Worm (Caenorhabditis elegans) whole organism, young adult: ENCODE measurements around the gene M04G7.1.
A peak's percentile ranks its signal among the peaks of the same experiment; 100 is the strongest.

Experiments used
- C17E4.6 ChIP-seq: fragments of 200-800 bp; sonication (Bioruptor generic); IDR thresholded peaks from 2 replicates; pipeline ENCODE4 v1.3.6; 2022; ENCODE audit warnings: missing genetic modification reagents, missing genetic modification characterization, missing compliant biosample characterization
- D2030.7 ChIP-seq: fragments of 200-800 bp; sonication (Bioruptor generic); IDR thresholded peaks from 2 replicates; pipeline ENCODE4 v1.3.6; 2022; ENCODE audit warnings: missing genetic modification reagents, missing genetic modification characterization, missing compliant biosample characterization
- K11D2.4 ChIP-seq: fragments of 200-800 bp; sonication (Bioruptor generic); IDR thresholded peaks from 2 replicates; pipeline ENCODE4 v1.3.6; 2022; ENCODE audit warnings: missing genetic modification reagents, missing genetic modification characterization, missing compliant biosample characterization
- T07F8.4 ChIP-seq: sonication (generic microtip); optimal IDR thresholded peaks from 2 replicates; lab custom pipeline; 2016; ENCODE audit warnings: mild to moderate bottlenecking, missing genetic modification characterization, moderate library complexity, missing compliant biosample characterization
- Y53G8AR.9 ChIP-seq: fragments of 200-800 bp; sonication (Bioruptor generic); conservative IDR thresholded peaks from 2 replicates; pipeline ENCODE4 v1.3.6; 2022; ENCODE audit warnings: missing genetic modification reagents, missing genetic modification characterization, missing compliant biosample characterization
- Y56A3A.18 ChIP-seq: fragments of 200-800 bp; sonication (Bioruptor generic); IDR thresholded peaks from 2 replicates; pipeline ENCODE4 v1.3.6; 2022; ENCODE audit warnings: missing genetic modification reagents, missing genetic modification characterization, missing compliant biosample characterization
- Y79H2A.3 ChIP-seq: fragments of 200-800 bp; sonication (Bioruptor generic); conservative IDR thresholded peaks from 2 replicates; pipeline ENCODE4 v1.3.6; 2022; ENCODE audit warnings: missing genetic modification reagents, missing genetic modification characterization, missing compliant biosample characterization
- athp-1 ChIP-seq: sonication (generic microtip); optimal IDR thresholded peaks from 2 replicates; lab custom pipeline; 2017; ENCODE audit warnings: mild to moderate bottlenecking, missing genetic modification characterization, missing compliant biosample characterization
- attf-3 ChIP-seq: fragments of 200-800 bp; sonication (Bioruptor generic); conservative IDR thresholded peaks from 2 replicates; pipeline ENCODE4 v1.3.6; 2022; ENCODE audit warnings: missing genetic modification reagents, missing genetic modification characterization, missing compliant biosample characterization
- cebp-2 ChIP-seq: fragments of 200-800 bp; sonication (Bioruptor generic); IDR thresholded peaks from 2 replicates; pipeline ENCODE4 v1.3.6; 2022; ENCODE audit warnings: missing genetic modification characterization, missing compliant biosample characterization
- ceh-100 ChIP-seq: fragments of 200-800 bp; sonication (Bioruptor generic); IDR thresholded peaks from 2 replicates; pipeline ENCODE4 v1.3.6; 2022; ENCODE audit warnings: missing genetic modification reagents, missing genetic modification characterization, missing compliant biosample characterization
- die-1 ChIP-seq: sonication (generic microtip); optimal IDR thresholded peaks from 2 replicates; lab custom pipeline; 2016; ENCODE audit warnings: missing genotype, mild to moderate bottlenecking, missing genetic modification characterization, missing compliant biosample characterization
- dox-1 ChIP-seq: fragments of 200-800 bp; sonication (Bioruptor generic); IDR thresholded peaks from 2 replicates; pipeline ENCODE4 v1.3.6; 2022; ENCODE audit warnings: missing genetic modification reagents, missing genetic modification characterization, missing compliant biosample characterization
- dpff-1 ChIP-seq: sonication (generic microtip); optimal IDR thresholded peaks from 2 replicates; lab custom pipeline; 2017; ENCODE audit warnings: mild to moderate bottlenecking, missing genetic modification characterization, missing compliant biosample characterization
- fkh-3 ChIP-seq: sonication (generic microtip); optimal IDR thresholded peaks from 2 replicates; lab custom pipeline; 2016; ENCODE audit warnings: mild to moderate bottlenecking, missing genetic modification characterization, missing compliant biosample characterization
- hmg-20 ChIP-seq: fragments of 200-800 bp; sonication (Bioruptor generic); IDR thresholded peaks from 2 replicates; pipeline ENCODE4 v1.3.6; 2022; ENCODE audit warnings: missing genetic modification reagents, missing genetic modification characterization, missing compliant biosample characterization
- hsf-1 ChIP-seq: fragments of 200-800 bp; sonication (Bioruptor generic); IDR thresholded peaks from 2 replicates; pipeline ENCODE4 v1.3.6; 2022; ENCODE audit warnings: missing genetic modification reagents, missing genetic modification characterization, missing compliant biosample characterization
- lin-26 ChIP-seq: fragments of 200-800 bp; sonication (Bioruptor generic); IDR thresholded peaks from 2 replicates; pipeline ENCODE4 v1.3.6; 2022; ENCODE audit warnings: missing genetic modification reagents, missing genetic modification characterization, missing compliant biosample characterization
- lin-40 ChIP-seq: sonication (generic microtip); optimal IDR thresholded peaks from 2 replicates; lab custom pipeline; 2016; ENCODE audit warnings: missing genetic modification characterization, mild to moderate bottlenecking, missing compliant biosample characterization, missing genotype, missing genetic modification reagents
- lir-1 ChIP-seq: fragments of 200-800 bp; sonication (Bioruptor generic); conservative IDR thresholded peaks from 2 replicates; pipeline ENCODE4 v1.3.6; 2022; ENCODE audit warnings: missing genetic modification reagents, missing genetic modification characterization, missing compliant biosample characterization
- lsy-27 ChIP-seq: sonication (generic microtip); optimal IDR thresholded peaks from 2 replicates; lab custom pipeline; 2017; ENCODE audit warnings: missing genetic modification characterization, mild to moderate bottlenecking, missing compliant biosample characterization, antibody characterized with exemption, missing genotype, borderline replicate concordance; ENCODE audit not compliant: insufficient read depth
- madf-3 ChIP-seq: fragments of 200-800 bp; sonication (Bioruptor generic); IDR thresholded peaks from 2 replicates; pipeline ENCODE4 v1.3.6; 2022; ENCODE audit warnings: missing genetic modification reagents, missing genetic modification characterization, missing compliant biosample characterization
- madf-6 ChIP-seq: fragments of 200-800 bp; sonication (Bioruptor generic); IDR thresholded peaks from 2 replicates; pipeline ENCODE4 v1.3.6; 2022; ENCODE audit warnings: missing genetic modification reagents, missing genetic modification characterization, missing compliant biosample characterization
- madf-8 ChIP-seq: fragments of 200-800 bp; sonication (Bioruptor generic); conservative IDR thresholded peaks from 2 replicates; pipeline ENCODE4 v1.3.6; 2022; ENCODE audit warnings: missing genetic modification reagents, missing genetic modification characterization, missing compliant biosample characterization
- mxl-1 ChIP-seq: sonication (generic microtip); optimal IDR thresholded peaks from 2 replicates; lab custom pipeline; 2016; ENCODE audit warnings: missing genetic modification characterization, missing compliant biosample characterization
- nfya-1 ChIP-seq: sonication (generic microtip); optimal IDR thresholded peaks from 2 replicates; lab custom pipeline; 2017; ENCODE audit warnings: antibody characterized with exemption, missing compliant biosample characterization, missing genetic modification characterization, borderline replicate concordance; ENCODE audit not compliant: insufficient read depth
- nhr-27 ChIP-seq: fragments of 200-800 bp; sonication (Bioruptor generic); optimal IDR thresholded peaks from 2 replicates; lab custom pipeline; 2018; ENCODE audit warnings: mild to moderate bottlenecking, missing genetic modification characterization, moderate library complexity, missing compliant biosample characterization
- rcor-1 ChIP-seq: fragments of 200-800 bp; sonication (Bioruptor generic); IDR thresholded peaks from 2 replicates; pipeline ENCODE4 v1.3.6; 2022; ENCODE audit warnings: missing genetic modification reagents, missing genetic modification characterization, missing compliant biosample characterization
- snpc-1.3 ChIP-seq: sonication (generic microtip); optimal IDR thresholded peaks from 2 replicates; lab custom pipeline; 2017; ENCODE audit warnings: missing genetic modification characterization, mild to moderate bottlenecking, missing compliant biosample characterization, antibody characterized with exemption, moderate library complexity, missing genotype, missing genetic modification reagents; ENCODE audit not compliant: insufficient read depth
- snpc-4 ChIP-seq, 5 experiments: fragments of 150-350 bp in 1 of 5; sonication (generic microtip) in 4 of 5; optimal IDR thresholded peaks; 2 replicates each; lab custom pipeline; 2014 to 2018; ENCODE audit warnings: missing genetic modification characterization in 5 of 5, missing biosample characterization in 3 of 5, antibody characterized with exemption in 2 of 5, mild to moderate bottlenecking in 2 of 5, missing compliant biosample characterization in 2 of 5, missing genotype in 2 of 5, moderate library complexity in 2 of 5, missing genetic modification reagents in 1 of 5
- tbx-9 ChIP-seq: sonication (generic microtip); optimal IDR thresholded peaks from 2 replicates; lab custom pipeline; 2016; ENCODE audit warnings: borderline replicate concordance, missing genetic modification characterization, inconsistent platforms, missing compliant biosample characterization
- unc-130 ChIP-seq: sonication (generic microtip); optimal IDR thresholded peaks from 2 replicates; lab custom pipeline; 2016; ENCODE audit warnings: missing genetic modification reagents, missing genetic modification characterization, missing compliant biosample characterization
- xnd-1 ChIP-seq: sonication (generic microtip); optimal IDR thresholded peaks from 2 replicates; lab custom pipeline; 2016; ENCODE audit warnings: missing genotype, missing genetic modification reagents, missing genetic modification characterization, missing compliant biosample characterization
- ztf-18 ChIP-seq: sonication (generic microtip); optimal IDR thresholded peaks from 2 replicates; lab custom pipeline; 2016; ENCODE audit warnings: missing genotype, mild to moderate bottlenecking, missing genetic modification characterization, missing compliant biosample characterization
- ztf-28 ChIP-seq: fragments of 200-800 bp; sonication (Bioruptor generic); IDR thresholded peaks from 2 replicates; pipeline ENCODE4 v1.3.6; 2022; ENCODE audit warnings: missing genetic modification reagents, missing genetic modification characterization, missing compliant biosample characterization
- ztf-6 ChIP-seq: fragments of 200-800 bp; sonication (Bioruptor generic); IDR thresholded peaks from 2 replicates; pipeline ENCODE4 v1.3.6; 2022; ENCODE audit warnings: missing genetic modification reagents, missing genetic modification characterization, missing compliant biosample characterization

Gene M04G7.1

DNA sequence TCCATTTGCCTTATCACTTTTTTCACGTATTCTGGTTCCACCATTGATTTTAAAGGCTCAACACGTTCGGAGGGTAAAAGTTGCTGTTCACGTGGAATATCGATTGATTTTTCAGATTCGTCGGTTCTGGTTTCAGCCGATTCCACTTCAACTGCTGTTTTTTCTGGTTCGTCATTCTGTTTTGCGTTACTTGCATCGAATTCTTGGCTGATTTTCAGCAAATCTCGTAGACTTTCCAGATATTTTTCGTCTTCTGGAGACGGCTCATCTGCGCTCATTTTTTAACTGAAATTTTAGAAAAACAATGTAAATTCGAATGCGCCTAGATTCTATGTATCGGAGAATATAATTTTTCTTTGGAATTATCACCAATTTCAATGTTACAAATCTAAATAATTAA lies 35.9 kb upstream of the M04G7.1 start, which contains the start of gene eri-1 (continued):
- TF ChIP-seq Y79H2A.3 (GFP tag; lab: Robert Waterston, UW) (no peak), hmg-20 (GFP tag; lab: Robert Waterston, UW) (no peak), unc-130 (peak; percentile 35), attf-3 (GFP tag; lab: Robert Waterston, UW) (no peak), lsy-27 (no peak), ceh-100 (GFP tag; lab: Robert Waterston, UW) (no peak), ztf-6 (no peak), ztf-18 (tag; lab: Kevin White, UChicago) (no peak), rcor-1 (GFP tag; lab: Robert Waterston, UW) (no peak), Y56A3A.18 (GFP tag; lab: Robert Waterston, UW) (no peak; the same call in 1 of the 2 replicates), nhr-27 (tag; lab: Kevin White, UChicago) (no peak), hsf-1 (peak; percentile 50; the same call in 1 of the 2 replicates), dox-1 (GFP tag; lab: Robert Waterston, UW) (peak; percentile 47; the same call in 1 of the 2 replicates), fkh-3 (tag; lab: Kevin White, UChicago) (no peak), T07F8.4 (no peak), cebp-2 (no peak), ztf-28 (no peak), xnd-1 (tag; lab: Kevin White, UChicago) (no peak), C17E4.6 (GFP tag; lab: Robert Waterston, UW) (no peak), Y53G8AR.9 (GFP tag; lab: Robert Waterston, UW) (peak; percentile 37; the same call in 1 of the 2 replicates), madf-8 (no peak), athp-1 (tag; lab: Kevin White, UChicago) (peak; percentile 57), dpff-1 (tag; lab: Kevin White, UChicago) (no peak), snpc-4 (GFP tag; optimal IDR thresholded peaks at IDR 0.05; lab: Kevin White, UChicago) (no peak), snpc-4 (tag; optimal IDR thresholded peaks at IDR 0.05; lab: Kevin White, UChicago) (no peak)

DNA sequence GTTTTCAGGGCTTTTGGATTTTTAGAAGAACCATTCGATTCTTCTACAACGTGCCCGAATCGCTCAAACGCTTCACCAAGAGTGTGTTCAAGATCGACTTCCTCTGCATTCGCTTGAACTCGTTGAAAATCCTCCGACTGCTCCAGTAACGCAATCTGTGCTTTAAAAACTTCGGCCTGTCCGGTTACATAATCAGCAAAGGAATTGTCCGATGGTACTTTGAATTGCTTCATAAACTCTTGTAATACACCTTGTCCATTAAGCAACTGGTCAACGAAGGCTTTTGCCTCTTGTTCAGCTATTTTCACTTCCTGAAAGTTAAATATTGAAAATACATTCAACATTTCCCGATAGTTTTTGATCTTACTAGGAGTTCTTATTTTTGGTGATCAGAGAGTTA lies 34.9 kb upstream of the M04G7.1 start:
- TF ChIP-seq D2030.7 (GFP tag; lab: Robert Waterston, UW) = no peak
- TF ChIP-seq madf-3 (GFP tag; lab: Robert Waterston, UW) = 0 out of 2 replicates have a peak, but pooled peaks have one; percentile 62
- no peak for TF ChIP-seq dox-1 (GFP tag; lab: Robert Waterston, UW)
- 0 out of 2 replicates have a peak, but pooled peaks have one; percentile 24 for TF ChIP-seq Y56A3A.18 (GFP tag; lab: Robert Waterston, UW)
- TF ChIP-seq madf-6 (GFP tag; lab: Robert Waterston, UW) = peak; percentile 38; the same call in 1 of the 2 replicates
- TF ChIP-seq ztf-28 = no peak
- TF ChIP-seq attf-3 (GFP tag; lab: Robert Waterston, UW) = no peak
- no peak for TF ChIP-seq mxl-1 (tag; lab: Kevin White, UChicago)
- no peak for TF ChIP-seq hsf-1
- TF ChIP-seq lin-40 (tag; lab: Kevin White, UChicago) = no peak
- TF ChIP-seq snpc-1.3 (tag; lab: Kevin White, UChicago) = no peak
- TF ChIP-seq die-1 (tag; lab: Kevin White, UChicago) = no peak
- no peak for TF ChIP-seq unc-130
- TF ChIP-seq K11D2.4 (GFP tag; lab: Robert Waterston, UW) = no peak
- TF ChIP-seq nfya-1 = no peak
- no peak for TF ChIP-seq madf-8
- TF ChIP-seq, all 124 proteins: peak for 3

DNA sequence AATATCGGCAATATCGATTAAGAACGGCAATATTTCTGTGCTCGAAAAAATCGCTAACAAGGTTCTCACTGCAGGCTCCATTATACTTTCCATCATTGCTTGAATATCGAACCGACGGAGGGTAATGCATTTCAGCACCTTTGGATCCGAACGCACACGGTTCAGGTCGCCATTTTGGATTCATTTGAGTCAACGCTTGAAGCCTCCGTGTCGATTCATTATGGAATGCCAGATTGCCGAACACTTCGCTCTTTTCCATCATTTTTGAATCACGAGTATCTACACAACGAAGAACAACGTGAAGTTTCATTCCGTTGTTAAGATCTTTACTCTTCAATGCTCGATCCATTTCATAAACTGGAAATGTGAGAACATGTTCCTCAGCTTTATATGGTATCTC lies 33.5 kb upstream of the M04G7.1 start:
- 0 out of 2 replicates have a peak, but pooled peaks have one; percentile 35 for TF ChIP-seq lin-26
- no peak for TF ChIP-seq tbx-9 (tag; lab: Kevin White, UChicago)
- no peak for TF ChIP-seq lir-1
